Worm (Caenorhabditis elegans) whole organism, L3 larva: ENCODE data around the gene ula-1.

Source experiments
- R02D3.7 ChIP-seq: fragments of 150-350 bp; optimal IDR thresholded peaks from 2 replicates; lab custom pipeline; 2014; ENCODE audit warnings: missing biosample characterization, missing genetic modification characterization
- ZK546.5 ChIP-seq: sonication (generic microtip); optimal IDR thresholded peaks from 2 replicates; lab custom pipeline; 2017; ENCODE audit warnings: missing biosample characterization, missing genetic modification characterization
- aly-2 ChIP-seq: fragments of 150-350 bp; optimal IDR thresholded peaks from 2 replicates; lab custom pipeline; 2014; ENCODE audit warnings: missing biosample characterization, missing genetic modification characterization
- ama-1 ChIP-seq: fragments of 150-350 bp; optimal IDR thresholded peaks from 2 replicates; lab custom pipeline; 2018
- ceh-16 ChIP-seq: sonication (generic microtip); optimal IDR thresholded peaks from 2 replicates; lab custom pipeline; 2017; ENCODE audit warnings: missing biosample characterization, missing genetic modification characterization
- ceh-28 ChIP-seq: fragments of 150-350 bp; optimal IDR thresholded peaks from 2 replicates; lab custom pipeline; 2014; ENCODE audit warnings: missing biosample characterization, missing genetic modification reagents, missing genetic modification characterization
- ceh-82 ChIP-seq: fragments of 150-350 bp; optimal IDR thresholded peaks from 2 replicates; lab custom pipeline; 2014; ENCODE audit warnings: missing biosample characterization, missing genetic modification characterization
- ceh-9 ChIP-seq: sonication (generic microtip); optimal IDR thresholded peaks from 2 replicates; lab custom pipeline; 2018; ENCODE audit warnings: missing biosample characterization, missing genetic modification characterization
- daf-12 ChIP-seq: fragments of 150-350 bp; optimal IDR thresholded peaks from 2 replicates; lab custom pipeline; 2014; ENCODE audit warnings: missing biosample characterization, missing genetic modification reagents, missing genetic modification characterization
- egl-27 ChIP-seq: sonication (generic microtip); optimal IDR thresholded peaks from 4 replicates; lab custom pipeline; 2017; ENCODE audit warnings: missing biosample characterization, missing genetic modification reagents, missing genetic modification characterization
- egl-5 ChIP-seq: fragments of 150-350 bp; optimal IDR thresholded peaks from 2 replicates; lab custom pipeline; 2017; ENCODE audit warnings: missing biosample characterization, missing genetic modification reagents, missing genetic modification characterization, inconsistent platforms
- elt-1 ChIP-seq: fragments of 150-350 bp; optimal IDR thresholded peaks from 2 replicates; lab custom pipeline; 2014; ENCODE audit warnings: missing biosample characterization, missing genetic modification characterization
- elt-2 ChIP-seq: sonication (generic microtip); optimal IDR thresholded peaks from 2 replicates; lab custom pipeline; 2016; ENCODE audit warnings: missing genetic modification reagents, mild to moderate bottlenecking, missing genetic modification characterization, missing compliant biosample characterization
- elt-3 ChIP-seq, 3 experiments: fragments of 150-350 bp in 1 of 3; sonication (generic microtip) in 2 of 3; optimal IDR thresholded peaks; 2 replicates in 2 of 3; 4 replicates in 1 of 3; lab custom pipeline; 2014 to 2017; ENCODE audit warnings: missing biosample characterization in 3 of 3, missing genetic modification characterization in 3 of 3
- eor-1 ChIP-seq, 2 experiments: fragments of 150-350 bp; optimal IDR thresholded peaks; 2 replicates each; lab custom pipeline; 2014 to 2018; ENCODE audit warnings: missing biosample characterization in 2 of 2, missing genetic modification characterization in 2 of 2
- fkh-10 ChIP-seq: sonication (generic microtip); optimal IDR thresholded peaks from 2 replicates; lab custom pipeline; 2017; ENCODE audit warnings: missing biosample characterization, missing genetic modification reagents, missing genetic modification characterization
- fkh-2 ChIP-seq: fragments of 150-350 bp; optimal IDR thresholded peaks from 2 replicates; lab custom pipeline; 2014; ENCODE audit warnings: missing biosample characterization, missing genetic modification reagents, missing genetic modification characterization
- fos-1 ChIP-seq: fragments of 150-350 bp; optimal IDR thresholded peaks from 2 replicates; lab custom pipeline; 2014; ENCODE audit warnings: missing biosample characterization, missing genetic modification characterization
- hmg-11 ChIP-seq: sonication (generic microtip); optimal IDR thresholded peaks from 2 replicates; lab custom pipeline; 2016; ENCODE audit warnings: missing genetic modification characterization, missing compliant biosample characterization
- jun-1 ChIP-seq: fragments of 150-350 bp; optimal IDR thresholded peaks from 2 replicates; lab custom pipeline; 2014; ENCODE audit warnings: missing biosample characterization, missing genetic modification reagents, missing genetic modification characterization
- lin-15B ChIP-seq: fragments of 150-350 bp; optimal IDR thresholded peaks from 2 replicates; lab custom pipeline; 2014; ENCODE audit warnings: missing biosample characterization, missing genetic modification characterization
- lin-39 ChIP-seq: fragments of 150-350 bp; optimal IDR thresholded peaks from 2 replicates; lab custom pipeline; 2018; ENCODE audit warnings: missing biosample characterization, missing genetic modification reagents, missing genetic modification characterization
- lsy-12 ChIP-seq: sonication (generic microtip); optimal IDR thresholded peaks from 2 replicates; lab custom pipeline; 2016; ENCODE audit warnings: mild to moderate bottlenecking, missing genetic modification characterization, missing compliant biosample characterization
- mdl-1 ChIP-seq: fragments of 150-350 bp; optimal IDR thresholded peaks from 2 replicates; lab custom pipeline; 2014; ENCODE audit warnings: missing biosample characterization, missing genetic modification characterization
- mml-1 ChIP-seq: fragments of 150-350 bp; sonication (generic microtip); optimal IDR thresholded peaks from 3 replicates; lab custom pipeline; 2014; ENCODE audit warnings: missing biosample characterization, missing genetic modification characterization
- nfya-1 ChIP-seq: sonication (generic microtip); optimal IDR thresholded peaks from 2 replicates; lab custom pipeline; 2017; ENCODE audit warnings: missing genetic modification characterization, mild to moderate bottlenecking, missing compliant biosample characterization, antibody characterized with exemption, moderate library complexity; ENCODE audit not compliant: insufficient read depth
- nhr-11 ChIP-seq: fragments of 150-350 bp; optimal IDR thresholded peaks from 2 replicates; lab custom pipeline; 2014; ENCODE audit warnings: missing biosample characterization, missing genetic modification characterization
- nhr-12 ChIP-seq: fragments of 150-350 bp; optimal IDR thresholded peaks from 2 replicates; lab custom pipeline; 2014; ENCODE audit warnings: missing biosample characterization, missing genetic modification characterization
- nhr-23 ChIP-seq: fragments of 150-350 bp; optimal IDR thresholded peaks from 2 replicates; lab custom pipeline; 2014; ENCODE audit warnings: missing biosample characterization, missing genetic modification reagents, missing genetic modification characterization
- nhr-237 ChIP-seq: fragments of 150-350 bp; optimal IDR thresholded peaks from 2 replicates; lab custom pipeline; 2014; ENCODE audit warnings: missing biosample characterization, missing genetic modification characterization
- nhr-25 ChIP-seq: sonication (generic microtip); optimal IDR thresholded peaks from 2 replicates; lab custom pipeline; 2017; ENCODE audit warnings: missing biosample characterization, missing genetic modification characterization
- nhr-28 ChIP-seq: fragments of 150-350 bp; optimal IDR thresholded peaks from 2 replicates; lab custom pipeline; 2014; ENCODE audit warnings: missing biosample characterization, missing genetic modification characterization
- nhr-43 ChIP-seq: sonication (generic microtip); optimal IDR thresholded peaks from 2 replicates; lab custom pipeline; 2016; ENCODE audit warnings: mild to moderate bottlenecking, missing genetic modification characterization, missing compliant biosample characterization; ENCODE audit not compliant: poor library complexity, severe bottlenecking
- nhr-67 ChIP-seq: fragments of 150-350 bp; optimal IDR thresholded peaks from 2 replicates; lab custom pipeline; 2014; ENCODE audit warnings: missing biosample characterization, missing genetic modification characterization
- nhr-76 ChIP-seq: fragments of 150-350 bp; sonication (generic microtip); optimal IDR thresholded peaks from 5 replicates; lab custom pipeline; 2014; ENCODE audit warnings: missing biosample characterization, missing genetic modification characterization
- nhr-77 ChIP-seq: fragments of 150-350 bp; optimal IDR thresholded peaks from 2 replicates; lab custom pipeline; 2014; ENCODE audit warnings: missing biosample characterization, missing genetic modification characterization
- pha-4 ChIP-seq: fragments of 150-350 bp; optimal IDR thresholded peaks from 2 replicates; lab custom pipeline; 2014; ENCODE audit warnings: missing biosample characterization, missing genetic modification reagents, missing genetic modification characterization
- pqm-1 ChIP-seq: fragments of 150-350 bp; optimal IDR thresholded peaks from 2 replicates; lab custom pipeline; 2017; ENCODE audit warnings: missing biosample characterization, missing genetic modification characterization, inconsistent platforms
- sea-2 ChIP-seq: fragments of 150-350 bp; sonication (generic microtip); optimal IDR thresholded peaks from 4 replicates; lab custom pipeline; 2014; ENCODE audit warnings: missing biosample characterization, missing genetic modification reagents, missing genetic modification characterization
- skn-1 ChIP-seq: fragments of 150-350 bp; optimal IDR thresholded peaks from 2 replicates; lab custom pipeline; 2014; ENCODE audit warnings: missing biosample characterization, missing genetic modification characterization
- snpc-4 ChIP-seq: fragments of 150-350 bp; optimal IDR thresholded peaks from 2 replicates; lab custom pipeline; 2014; ENCODE audit warnings: missing biosample characterization, missing genetic modification characterization
- tbx-2 ChIP-seq: sonication (generic microtip); optimal IDR thresholded peaks from 2 replicates; lab custom pipeline; 2016; ENCODE audit warnings: mild to moderate bottlenecking, missing genetic modification characterization, missing compliant biosample characterization
- unc-39 ChIP-seq: sonication (generic microtip); optimal IDR thresholded peaks from 4 replicates; lab custom pipeline; 2017; ENCODE audit warnings: missing biosample characterization, missing genetic modification characterization
- unc-62 ChIP-seq: fragments of 150-350 bp; sonication (generic microtip); optimal IDR thresholded peaks from 4 replicates; lab custom pipeline; 2014; ENCODE audit warnings: missing biosample characterization, missing genetic modification reagents, missing genetic modification characterization
- zag-1 ChIP-seq: fragments of 150-350 bp; optimal IDR thresholded peaks from 2 replicates; lab custom pipeline; 2014; ENCODE audit warnings: missing biosample characterization, missing genetic modification characterization
- ztf-11 ChIP-seq: fragments of 150-350 bp; optimal IDR thresholded peaks from 2 replicates; lab custom pipeline; 2014; ENCODE audit warnings: missing biosample characterization, missing genetic modification characterization
- ztf-4 ChIP-seq: fragments of 150-350 bp; optimal IDR thresholded peaks from 2 replicates; lab custom pipeline; 2014; ENCODE audit warnings: missing biosample characterization, missing genetic modification characterization

The ula-1 gene

ce11 chrIII:4899728-4900127 lies 20.4 kb downstream of the ula-1 start:
- TF ChIP-seq nfya-1 (tag; lab: Kevin White, UChicago) = peak; percentile 99
- TF ChIP-seq ceh-82 (tag; lab: Kevin White, UChicago) = peak; percentile 93
- no peak for TF ChIP-seq nhr-28 (tag; lab: Kevin White, UChicago)
- TF ChIP-seq ceh-28 (tag; lab: Kevin White, UChicago) = peak; percentile 95
- TF ChIP-seq ZK546.5 (tag; lab: Kevin White, UChicago) = peak; percentile 58
- peak; percentile 33 for TF ChIP-seq unc-39
- TF ChIP-seq skn-1 (tag; lab: Kevin White, UChicago) = peak; percentile 91
- peak; percentile 95 for TF ChIP-seq egl-27 (tag; lab: Kevin White, UChicago)
- no peak for TF ChIP-seq nhr-67 (tag; lab: Kevin White, UChicago)
- peak; percentile 82 for TF ChIP-seq ama-1 (lab: Kevin White, UChicago)
- peak; percentile 98 for TF ChIP-seq jun-1 (tag; lab: Kevin White, UChicago)
- peak; percentile 96 for TF ChIP-seq lin-15B (tag; lab: Kevin White, UChicago)
- peak; percentile 84 for TF ChIP-seq zag-1 (tag; lab: Kevin White, UChicago)
- TF ChIP-seq lin-39 (tag; lab: Kevin White, UChicago) = peak; percentile 99
- peak; percentile 85 for TF ChIP-seq elt-1 (tag; lab: Kevin White, UChicago)
- TF ChIP-seq ceh-16 (tag; lab: Kevin White, UChicago) = peak; percentile 76
- TF ChIP-seq nhr-25 (tag; lab: Kevin White, UChicago) = peak; percentile 100
- TF ChIP-seq elt-2 (tag; lab: Kevin White, UChicago) = peak; percentile 97
- TF ChIP-seq eor-1 (tag; optimal IDR thresholded peaks at IDR 0.05; lab: Kevin White, UChicago) = peak in 1 of 2 experiments; percentile 2
- TF ChIP-seq nhr-237 (tag; lab: Kevin White, UChicago) = no peak
- peak; percentile 100 for TF ChIP-seq nhr-23 (tag; lab: Kevin White, UChicago)
- peak; percentile 87 for TF ChIP-seq sea-2 (GFP tag; lab: Kevin White, UChicago)
- peak; percentile 57 for TF ChIP-seq mml-1 (tag; lab: Kevin White, UChicago)
- TF ChIP-seq nhr-43 (tag; lab: Kevin White, UChicago) = peak; percentile 98
- peak; percentile 97 for TF ChIP-seq fos-1 (tag; lab: Kevin White, UChicago)
- TF ChIP-seq snpc-4 (tag; lab: Kevin White, UChicago) = peak; percentile 92
- TF ChIP-seq pha-4 (tag; lab: Kevin White, UChicago) = peak; percentile 99
- TF ChIP-seq ztf-4 (tag; lab: Kevin White, UChicago) = peak; percentile 88
- TF ChIP-seq nhr-12 (tag; lab: Kevin White, UChicago) = no peak
- peak; percentile 97 for TF ChIP-seq mdl-1
- TF ChIP-seq fkh-10 = peak; percentile 99
- TF ChIP-seq elt-3 (tag; optimal IDR thresholded peaks at IDR 0.05; lab: Kevin White, UChicago) = peak in 2 of 3 experiments; percentile 25 to 95
- TF ChIP-seq fkh-2 (tag; lab: Kevin White, UChicago) = no peak
- no peak for TF ChIP-seq ceh-9 (tag; lab: Kevin White, UChicago)
- TF ChIP-seq tbx-2 (tag; lab: Kevin White, UChicago) = peak; percentile 97
- peak; percentile 96 for TF ChIP-seq pqm-1 (tag; lab: Kevin White, UChicago)
- peak; percentile 90 for TF ChIP-seq daf-12 (tag; lab: Kevin White, UChicago)
- TF ChIP-seq R02D3.7 (tag; lab: Kevin White, UChicago) = peak; percentile 92
- peak; percentile 95 for TF ChIP-seq nhr-11 (tag; lab: Kevin White, UChicago)
- peak; percentile 75 for TF ChIP-seq nhr-76 (tag; lab: Kevin White, UChicago)
- peak; percentile 4 for TF ChIP-seq ztf-11 (tag; lab: Kevin White, UChicago)
- peak; percentile 97 for TF ChIP-seq unc-62 (GFP tag; lab: Kevin White, UChicago)
- TF ChIP-seq nhr-77 (tag; lab: Kevin White, UChicago) = peak; percentile 93
- peak; percentile 97 for TF ChIP-seq hmg-11 (tag; lab: Kevin White, UChicago)
- peak; percentile 98 for TF ChIP-seq lsy-12 (tag; lab: Kevin White, UChicago)
- TF ChIP-seq egl-5 (tag; lab: Kevin White, UChicago) = peak; percentile 94
- TF ChIP-seq aly-2 (tag; lab: Kevin White, UChicago) = no peak
